Fruit fly (Drosophila melanogaster) whole organism, embryonic: ENCODE results near the gene rho-6.
A peak's percentile ranks its signal among the peaks of the same experiment; 100 is the strongest.

Source experiments
- Asciz ChIP-seq: fragments of 200-800 bp; sonication (Bioruptor generic); optimal IDR thresholded peaks from 2 replicates; lab custom pipeline; 2017; ENCODE audit warnings: missing biosample characterization, mild to moderate bottlenecking, missing genetic modification characterization, missing genetic modification reagents
- Atf-2 ChIP-seq: fragments of 200-800 bp; sonication (Bioruptor generic); optimal IDR thresholded peaks from 2 replicates; lab custom pipeline; 2016; ENCODE audit warnings: missing biosample characterization, missing genetic modification characterization
- B-H1 ChIP-seq: fragments of 200-800 bp; sonication (Bioruptor generic); IDR thresholded peaks from 3 replicates; pipeline ENCODE4 v1.3.6; 2022; ENCODE audit warnings: missing biosample characterization, missing genetic modification characterization
- CG10267 ChIP-seq: fragments of 200-800 bp; sonication (Bioruptor generic); optimal IDR thresholded peaks from 2 replicates; lab custom pipeline; 2018; ENCODE audit warnings: missing biosample characterization, mild to moderate bottlenecking, missing genetic modification characterization, moderate library complexity
- CG10274 ChIP-seq: fragments of 200-800 bp; sonication (Bioruptor generic); optimal IDR thresholded peaks from 3 replicates; lab custom pipeline; 2017; ENCODE audit warnings: missing biosample characterization, mild to moderate bottlenecking, missing genetic modification characterization
- CG10979 ChIP-seq: fragments of 200-800 bp; sonication (Bioruptor generic); optimal IDR thresholded peaks from 2 replicates; lab custom pipeline; 2018; ENCODE audit warnings: missing biosample characterization, mild to moderate bottlenecking, missing genetic modification characterization, moderate library complexity
- CG11247 ChIP-seq: fragments of 200-800 bp; sonication (Bioruptor generic); IDR thresholded peaks from 2 replicates; pipeline ENCODE4 v1.3.6; 2022; ENCODE audit warnings: missing biosample characterization, missing genetic modification characterization
- CG12104 ChIP-seq: fragments of 200-800 bp; sonication (Bioruptor generic); optimal IDR thresholded peaks from 3 replicates; lab custom pipeline; 2016; ENCODE audit warnings: missing biosample characterization, missing genetic modification characterization
- CG13287 ChIP-seq: fragments of 200-800 bp; sonication (Bioruptor generic); IDR thresholded peaks from 2 replicates; pipeline ENCODE4 v1.3.6; 2022; ENCODE audit warnings: missing biosample characterization, missing genetic modification characterization; ENCODE audit not compliant: partially characterized antibody
- CG14441 ChIP-seq: fragments of 200-800 bp; sonication (Bioruptor generic); IDR thresholded peaks from 2 replicates; pipeline ENCODE4 v1.3.6; 2022; ENCODE audit warnings: missing biosample characterization, missing genetic modification characterization
- CG15479 ChIP-seq: fragments of 200-800 bp; sonication (Bioruptor generic); optimal IDR thresholded peaks from 3 replicates; lab custom pipeline; 2019; ENCODE audit warnings: missing biosample characterization, mild to moderate bottlenecking, missing genetic modification characterization, moderate library complexity
- CG16863 ChIP-seq: fragments of 200-800 bp; sonication (Bioruptor generic); optimal IDR thresholded peaks from 3 replicates; lab custom pipeline; 2016; ENCODE audit warnings: missing biosample characterization, missing genetic modification characterization
- CG17359 ChIP-seq: fragments of 200-800 bp; sonication (Bioruptor generic); optimal IDR thresholded peaks from 3 replicates; lab custom pipeline; 2018; ENCODE audit warnings: missing biosample characterization, mild to moderate bottlenecking, missing genetic modification characterization, moderate library complexity
- CG17361 ChIP-seq: fragments of 200-800 bp; sonication (Bioruptor generic); IDR thresholded peaks from 3 replicates; pipeline ENCODE4 v1.3.6; 2022; ENCODE audit warnings: missing biosample characterization, missing genetic modification characterization
- CG17802 ChIP-seq: fragments of 200-800 bp; sonication (Bioruptor generic); optimal IDR thresholded peaks from 2 replicates; lab custom pipeline; 2018; ENCODE audit warnings: missing biosample characterization, mild to moderate bottlenecking, missing genetic modification characterization, moderate library complexity
- CG17829 ChIP-seq: fragments of 200-800 bp; optimal IDR thresholded peaks from 2 replicates; lab custom pipeline; 2019; ENCODE audit warnings: missing biosample characterization, mild to moderate bottlenecking, missing genetic modification characterization, moderate library complexity
- CG2199 ChIP-seq: fragments of 200-800 bp; sonication (Bioruptor generic); IDR thresholded peaks from 3 replicates; pipeline ENCODE4 v1.3.6; 2022; ENCODE audit warnings: missing biosample characterization, missing genetic modification characterization
- CG30020 ChIP-seq: fragments of 200-800 bp; optimal IDR thresholded peaks from 2 replicates; lab custom pipeline; 2019; ENCODE audit warnings: missing biosample characterization, mild to moderate bottlenecking, missing genetic modification characterization, moderate library complexity
- CG31441 ChIP-seq: fragments of 200-800 bp; sonication (Bioruptor generic); IDR thresholded peaks from 2 replicates; pipeline ENCODE4 v1.3.6; 2022; ENCODE audit warnings: missing biosample characterization, missing genetic modification characterization
- CG3995 ChIP-seq: fragments of 200-800 bp; sonication (Bioruptor generic); optimal IDR thresholded peaks from 3 replicates; lab custom pipeline; 2016; ENCODE audit warnings: missing biosample characterization, missing genetic modification characterization
- CG43689 ChIP-seq: fragments of 200-800 bp; sonication (Bioruptor generic); IDR thresholded peaks from 2 replicates; pipeline ENCODE4 v1.3.6; 2022; ENCODE audit warnings: missing biosample characterization, missing genetic modification characterization
- CG4617 ChIP-seq: fragments of 200-800 bp; sonication (Bioruptor generic); optimal IDR thresholded peaks from 3 replicates; lab custom pipeline; 2016; ENCODE audit warnings: missing biosample characterization, missing genetic modification characterization, borderline replicate concordance
- CG7357 ChIP-seq: fragments of 200-800 bp; sonication (Bioruptor generic); IDR thresholded peaks from 3 replicates; pipeline ENCODE4 v1.3.6; 2022; ENCODE audit warnings: missing biosample characterization, missing genetic modification characterization
- CG7987 ChIP-seq: fragments of 200-800 bp; sonication (Bioruptor generic); optimal IDR thresholded peaks from 2 replicates; lab custom pipeline; 2018; ENCODE audit warnings: missing biosample characterization, mild to moderate bottlenecking, missing genetic modification characterization, moderate library complexity
- Camta ChIP-seq: fragments of 200-800 bp; sonication (Bioruptor generic); optimal IDR thresholded peaks from 2 replicates; lab custom pipeline; 2016; ENCODE audit warnings: missing biosample characterization, missing genetic modification characterization
- Elba2 ChIP-seq: fragments of 200-800 bp; sonication (Bioruptor generic); optimal IDR thresholded peaks from 3 replicates; lab custom pipeline; 2016; ENCODE audit warnings: missing biosample characterization, missing genetic modification characterization
- GATAe ChIP-seq: fragments of 200-800 bp; sonication (Bioruptor generic); conservative IDR thresholded peaks from 2 replicates; pipeline ENCODE4 v1.3.6; 2022; ENCODE audit warnings: missing biosample characterization, missing genetic modification characterization
- HLH54F ChIP-seq: fragments of 200-800 bp; sonication (Bioruptor generic); optimal IDR thresholded peaks from 3 replicates; lab custom pipeline; 2016; ENCODE audit warnings: missing biosample characterization, missing genetic modification characterization
- Opbp ChIP-seq: fragments of 200-800 bp; sonication (Bioruptor generic); IDR thresholded peaks from 3 replicates; pipeline ENCODE4 v1.3.6; 2022; ENCODE audit warnings: missing biosample characterization, missing genetic modification characterization; ENCODE audit not compliant: partially characterized antibody
- Ravus ChIP-seq: fragments of 200-800 bp; sonication (Bioruptor generic); IDR thresholded peaks from 2 replicates; pipeline ENCODE4 v1.3.6; 2022; ENCODE audit warnings: missing biosample characterization, missing genetic modification characterization
- Side ChIP-seq: fragments of 200-800 bp; sonication (Bioruptor generic); optimal IDR thresholded peaks from 2 replicates; lab custom pipeline; 2016; ENCODE audit warnings: missing biosample characterization, missing genetic modification characterization
- TFAM ChIP-seq: fragments of 200-800 bp; sonication (Bioruptor generic); optimal IDR thresholded peaks from 2 replicates; lab custom pipeline; 2017; ENCODE audit warnings: missing biosample characterization, missing genetic modification characterization, inconsistent platforms
- al ChIP-seq: fragments of 200-800 bp; sonication (Bioruptor generic); IDR thresholded peaks from 2 replicates; pipeline ENCODE4 v1.3.6; 2022; ENCODE audit warnings: missing biosample characterization, missing genetic modification characterization
- bcd ChIP-seq: fragments of 200-800 bp; sonication (Bioruptor generic); optimal IDR thresholded peaks from 2 replicates; lab custom pipeline; 2017; ENCODE audit warnings: missing biosample characterization, mild to moderate bottlenecking, missing genetic modification characterization
- bowl ChIP-seq: fragments of 200-800 bp; sonication (Bioruptor generic); IDR thresholded peaks from 2 replicates; pipeline ENCODE4 v1.3.6; 2022; ENCODE audit warnings: missing biosample characterization, missing genetic modification characterization
- cas ChIP-seq: fragments of 200-800 bp; sonication (Bioruptor generic); IDR thresholded peaks from 2 replicates; pipeline ENCODE4 v1.3.6; 2022; ENCODE audit warnings: missing biosample characterization, missing genetic modification characterization
- cwo ChIP-seq: fragments of 200-800 bp; sonication (Bioruptor generic); optimal IDR thresholded peaks from 3 replicates; lab custom pipeline; 2017; ENCODE audit warnings: missing biosample characterization, missing genetic modification characterization, mild to moderate bottlenecking, moderate library complexity, missing genetic modification reagents
- dmrt11E ChIP-seq: fragments of 200-800 bp; sonication (Bioruptor generic); optimal IDR thresholded peaks from 3 replicates; lab custom pipeline; 2018; ENCODE audit warnings: missing biosample characterization, mild to moderate bottlenecking, missing genetic modification characterization, moderate library complexity
- fd64A ChIP-seq: fragments of 200-800 bp; sonication (Bioruptor generic); optimal IDR thresholded peaks from 3 replicates; lab custom pipeline; 2018; ENCODE audit warnings: missing biosample characterization, mild to moderate bottlenecking, missing genetic modification characterization
- gem ChIP-seq: fragments of 200-800 bp; sonication (Bioruptor generic); optimal IDR thresholded peaks from 2 replicates; lab custom pipeline; 2019; ENCODE audit warnings: missing biosample characterization, mild to moderate bottlenecking, missing genetic modification characterization, moderate library complexity
- gfzf ChIP-seq: fragments of 200-800 bp; sonication (Bioruptor generic); optimal IDR thresholded peaks from 2 replicates; lab custom pipeline; 2016; ENCODE audit warnings: missing biosample characterization, mild to moderate bottlenecking, missing genetic modification characterization, moderate library complexity
- hth ChIP-seq: fragments of >200 bp; optimal IDR thresholded peaks from 2 replicates; lab custom pipeline; 2017; ENCODE audit warnings: inconsistent platforms
- maf-S ChIP-seq: fragments of 200-800 bp; sonication (Bioruptor generic); optimal IDR thresholded peaks from 2 replicates; lab custom pipeline; 2016; ENCODE audit warnings: missing biosample characterization, missing genetic modification characterization
- nerfin-1 ChIP-seq: fragments of 200-800 bp; sonication (Bioruptor generic); optimal IDR thresholded peaks from 3 replicates; lab custom pipeline; 2019; ENCODE audit warnings: missing biosample characterization, mild to moderate bottlenecking, missing genetic modification characterization, moderate library complexity
- odd ChIP-seq: fragments of 200-800 bp; sonication (Bioruptor generic); optimal IDR thresholded peaks from 2 replicates; lab custom pipeline; 2017; ENCODE audit warnings: missing biosample characterization, mild to moderate bottlenecking, missing genetic modification characterization
- onecut ChIP-seq: fragments of 200-800 bp; sonication (Bioruptor generic); IDR thresholded peaks from 2 replicates; pipeline ENCODE4 v1.3.6; 2022; ENCODE audit warnings: missing biosample characterization, missing genetic modification characterization
- pfk ChIP-seq: fragments of 200-800 bp; sonication (Bioruptor generic); optimal IDR thresholded peaks from 2 replicates; lab custom pipeline; 2018; ENCODE audit warnings: missing biosample characterization, mild to moderate bottlenecking, missing genetic modification characterization, moderate library complexity
- pzg ChIP-seq: fragments of 200-800 bp; sonication (Bioruptor generic); optimal IDR thresholded peaks from 3 replicates; lab custom pipeline; 2018; ENCODE audit warnings: missing biosample characterization, mild to moderate bottlenecking, missing genetic modification characterization, moderate library complexity
- ranshi ChIP-seq: fragments of 200-800 bp; sonication (Bioruptor generic); IDR thresholded peaks from 2 replicates; pipeline ENCODE4 v1.3.6; 2022; ENCODE audit warnings: missing biosample characterization, missing genetic modification characterization
- trem ChIP-seq: fragments of 200-800 bp; optimal IDR thresholded peaks from 3 replicates; lab custom pipeline; 2019; ENCODE audit warnings: missing biosample characterization, mild to moderate bottlenecking, missing genetic modification characterization, moderate library complexity
- wek ChIP-seq: fragments of 200-800 bp; sonication (Bioruptor generic); optimal IDR thresholded peaks from 3 replicates; lab custom pipeline; 2018; ENCODE audit warnings: missing biosample characterization, mild to moderate bottlenecking, missing genetic modification characterization, moderate library complexity
- yki ChIP-seq: fragments of >200 bp; optimal IDR thresholded peaks from 3 replicates; lab custom pipeline; 2018

rho-6 gene

dm6 chr2L:12115809-12116208 is 17.4 kb downstream of the rho-6 start:
- TF ChIP-seq wek (no peak), bowl (no peak), CG31441 (GFP tag; lab: Robert Waterston, UW) (0 out of 2 replicates have a peak, but pooled peaks have one; percentile 31), Atf-2 (GFP tag; lab: Kevin White, UChicago) (no peak), Asciz (no peak), CG17802 (no peak), TFAM (GFP tag; lab: Kevin White, UChicago) (no peak), maf-S (GFP tag; lab: Kevin White, UChicago) (no peak), CG4617 (GFP tag; lab: Kevin White, UChicago) (no peak), CG10274 (GFP tag; lab: Kevin White, UChicago) (no peak), Side (GFP tag; lab: Kevin White, UChicago) (no peak), trem (tag; lab: Kevin White, UChicago) (peak; percentile 2), yki (lab: Kevin White, UChicago) (no peak), onecut (GFP tag; lab: Robert Waterston, UW) (no peak), CG2199 (GFP tag; lab: Robert Waterston, UW) (no peak), CG16863 (GFP tag; lab: Kevin White, UChicago) (no peak), dmrt11E (tag; lab: Kevin White, UChicago) (peak; percentile 8), cwo (no peak), CG10267 (peak; percentile 25), HLH54F (no peak), fd64A (GFP tag; lab: Kevin White, UChicago) (no peak), CG17829 (peak; percentile 13), CG14441 (GFP tag; lab: Robert Waterston, UW) (no peak), CG30020 (tag; lab: Kevin White, UChicago) (no peak), gfzf (GFP tag; lab: Kevin White, UChicago) (no peak), CG15479 (GFP tag; lab: Kevin White, UChicago) (no peak), B-H1 (no peak), odd (GFP tag; lab: Kevin White, UChicago) (no peak), gem (tag; lab: Kevin White, UChicago) (peak; percentile 29), CG7357 (GFP tag; lab: Robert Waterston, UW) (no peak), CG3995 (GFP tag; lab: Kevin White, UChicago) (no peak), CG17361 (GFP tag; lab: Robert Waterston, UW) (peak; percentile 36; the same call in 1 of the 3 replicates), CG7987 (no peak), hth (lab: Kevin White, UChicago) (no peak), bcd (no peak), al (GFP tag; lab: Robert Waterston, UW) (no peak), CG13287 (GFP tag; lab: Robert Waterston, UW) (no peak), Opbp (GFP tag; lab: Robert Waterston, UW) (no peak), Elba2 (GFP tag; lab: Kevin White, UChicago) (no peak), CG43689 (no peak), CG10979 (peak; percentile 56), Ravus (GFP tag; lab: Robert Waterston, UW) (no peak), CG12104 (GFP tag; lab: Kevin White, UChicago) (no peak), pzg (GFP tag; lab: Kevin White, UChicago) (no peak), Camta (no peak), CG11247 (GFP tag; lab: Robert Waterston, UW) (no peak), pfk (GFP tag; lab: Kevin White, UChicago) (no peak), CG17359 (tag; lab: Kevin White, UChicago) (no peak), nerfin-1 (tag; lab: Kevin White, UChicago) (no peak), GATAe (GFP tag; lab: Robert Waterston, UW) (no peak), ranshi (GFP tag; lab: Robert Waterston, UW) (no peak), cas (GFP tag; lab: Robert Waterston, UW) (no peak)
